Worm (Caenorhabditis elegans) whole organism, mixed stage, embryonic: Measurements from ENCODE around the gene fbxc-34.
A peak's percentile ranks its signal among the peaks of the same experiment; 100 is the strongest.

Source experiments
- bed-3 ChIP-seq: fragments of 200-800 bp; sonication (Bioruptor generic); optimal IDR thresholded peaks from 3 replicates; lab custom pipeline; 2018; ENCODE audit warnings: mild to moderate bottlenecking, missing genetic modification characterization, moderate library complexity, missing compliant biosample characterization
- blmp-1 ChIP-seq: fragments of 150-350 bp; optimal IDR thresholded peaks from 2 replicates; lab custom pipeline; 2014; ENCODE audit warnings: missing biosample characterization, missing genetic modification characterization
- ceh-39 ChIP-seq: fragments of 150-350 bp; optimal IDR thresholded peaks from 2 replicates; lab custom pipeline; 2014; ENCODE audit warnings: missing biosample characterization, missing genetic modification characterization
- ceh-43 ChIP-seq: fragments of 200-800 bp; sonication (Bioruptor generic); optimal IDR thresholded peaks from 2 replicates; lab custom pipeline; 2018; ENCODE audit warnings: mild to moderate bottlenecking, missing genetic modification characterization, moderate library complexity, missing compliant biosample characterization
- ceh-83 ChIP-seq: fragments of 200-800 bp; sonication (Bioruptor generic); optimal IDR thresholded peaks from 2 replicates; lab custom pipeline; 2018; ENCODE audit warnings: mild to moderate bottlenecking, missing genetic modification characterization, missing compliant biosample characterization
- ces-1 ChIP-seq: fragments of 150-350 bp; optimal IDR thresholded peaks from 2 replicates; lab custom pipeline; 2014; ENCODE audit warnings: missing biosample characterization, missing genetic modification reagents, missing genetic modification characterization
- drap-1 ChIP-seq: fragments of 200-800 bp; sonication (Bioruptor generic); optimal IDR thresholded peaks from 3 replicates; lab custom pipeline; 2018; ENCODE audit warnings: mild to moderate bottlenecking, missing genetic modification characterization, missing compliant biosample characterization
- elt-1 ChIP-seq: sonication (generic microtip); optimal IDR thresholded peaks from 2 replicates; lab custom pipeline; 2017; ENCODE audit warnings: missing genetic modification characterization, mild to moderate bottlenecking, missing compliant biosample characterization, antibody characterized with exemption, moderate library complexity, borderline replicate concordance; ENCODE audit not compliant: insufficient read depth
- elt-3 ChIP-seq: fragments of 150-350 bp; optimal IDR thresholded peaks from 2 replicates; lab custom pipeline; 2014; ENCODE audit warnings: missing biosample characterization, missing genetic modification characterization
- flh-1 ChIP-seq: fragments of 200-800 bp; sonication (Bioruptor generic); optimal IDR thresholded peaks from 2 replicates; lab custom pipeline; 2018; ENCODE audit warnings: mild to moderate bottlenecking, missing genetic modification characterization, moderate library complexity, missing compliant biosample characterization
- ham-2 ChIP-seq: fragments of 200-800 bp; sonication (Bioruptor generic); optimal IDR thresholded peaks from 2 replicates; lab custom pipeline; 2018; ENCODE audit warnings: mild to moderate bottlenecking, missing genetic modification characterization, missing compliant biosample characterization
- hlh-1 ChIP-seq: fragments of 150-350 bp; optimal IDR thresholded peaks from 2 replicates; lab custom pipeline; 2014; ENCODE audit warnings: missing biosample characterization, missing genetic modification reagents, missing genetic modification characterization
- lin-32 ChIP-seq: fragments of 200-800 bp; sonication (Bioruptor generic); optimal IDR thresholded peaks from 2 replicates; lab custom pipeline; 2018; ENCODE audit warnings: mild to moderate bottlenecking, missing genetic modification characterization, missing compliant biosample characterization
- lsy-2 ChIP-seq: fragments of 150-350 bp; optimal IDR thresholded peaks from 2 replicates; lab custom pipeline; 2014; ENCODE audit warnings: missing biosample characterization, missing genetic modification characterization
- mab-5 ChIP-seq: fragments of 150-350 bp; optimal IDR thresholded peaks from 2 replicates; lab custom pipeline; 2014; ENCODE audit warnings: missing biosample characterization, missing genetic modification characterization
- mep-1 ChIP-seq: fragments of 150-350 bp; optimal IDR thresholded peaks from 2 replicates; lab custom pipeline; 2017; ENCODE audit warnings: missing biosample characterization, missing genetic modification reagents, missing genetic modification characterization, inconsistent platforms
- mls-2 ChIP-seq: sonication (generic microtip); optimal IDR thresholded peaks from 2 replicates; lab custom pipeline; 2016; ENCODE audit warnings: mild to moderate bottlenecking, missing genetic modification characterization, moderate library complexity, missing compliant biosample characterization
- nhr-12 ChIP-seq: fragments of 150-350 bp; optimal IDR thresholded peaks from 2 replicates; lab custom pipeline; 2014; ENCODE audit warnings: missing biosample characterization, missing genetic modification characterization
- nhr-2 ChIP-seq: fragments of 150-350 bp; optimal IDR thresholded peaks from 2 replicates; lab custom pipeline; 2014; ENCODE audit warnings: missing biosample characterization, missing genetic modification characterization
- nhr-237 ChIP-seq: fragments of 150-350 bp; optimal IDR thresholded peaks from 2 replicates; lab custom pipeline; 2014; ENCODE audit warnings: missing biosample characterization, missing genetic modification characterization
- nhr-28 ChIP-seq: fragments of 150-350 bp; optimal IDR thresholded peaks from 2 replicates; lab custom pipeline; 2014; ENCODE audit warnings: missing biosample characterization, missing genetic modification characterization
- nhr-76 ChIP-seq: sonication (generic microtip); optimal IDR thresholded peaks from 2 replicates; lab custom pipeline; 2017; ENCODE audit warnings: missing biosample characterization, missing genetic modification characterization
- pha-4 ChIP-seq: fragments of 150-350 bp; optimal IDR thresholded peaks from 2 replicates; lab custom pipeline; 2018; ENCODE audit warnings: missing biosample characterization, missing genetic modification reagents, missing genetic modification characterization
- sptf-1 ChIP-seq: sonication (generic microtip); optimal IDR thresholded peaks from 2 replicates; lab custom pipeline; 2017; ENCODE audit warnings: mild to moderate bottlenecking, missing genetic modification characterization, moderate library complexity, missing compliant biosample characterization
- tbx-8 ChIP-seq: fragments of 200-800 bp; sonication (Bioruptor generic); optimal IDR thresholded peaks from 2 replicates; lab custom pipeline; 2018; ENCODE audit warnings: mild to moderate bottlenecking, missing genetic modification characterization, moderate library complexity, missing compliant biosample characterization
- unc-120 ChIP-seq: sonication (generic microtip); optimal IDR thresholded peaks from 2 replicates; lab custom pipeline; 2017; ENCODE audit warnings: missing genetic modification characterization, missing compliant biosample characterization; ENCODE audit not compliant: poor library complexity, severe bottlenecking
- unc-39 ChIP-seq: fragments of 150-350 bp; optimal IDR thresholded peaks from 2 replicates; lab custom pipeline; 2014; ENCODE audit warnings: missing biosample characterization, missing genetic modification characterization

Gene fbxc-34

ce11 chrII:909554-909953 is 21.4 kb upstream of the fbxc-34 start, which contains the start of the genes fbxc-24 and fbxc-27:
Gene fbxc-24 (minus strand): TSS chrII:909654.
Gene fbxc-27 (plus strand): TSS chrII:909769.
- TF ChIP-seq bed-3 (GFP tag; lab: Kevin White, UChicago) (no peak), sptf-1 (tag; lab: Kevin White, UChicago) (no peak), hlh-1 (tag; lab: Kevin White, UChicago) (peak; percentile 68), unc-120 (tag; lab: Kevin White, UChicago) (no peak), elt-1 (no peak)

ce11 chrII:911680-912079 is 19.3 kb upstream of the fbxc-34 start, which contains the start of gene fbxc-31:
Gene fbxc-31 (plus strand): TSS chrII:911980.
- no peak for TF ChIP-seq nhr-237 (tag; lab: Kevin White, UChicago)
- no peak for TF ChIP-seq hlh-1 (tag; lab: Kevin White, UChicago)
- no peak for TF ChIP-seq ces-1 (GFP tag; lab: Kevin White, UChicago)
- no peak for TF ChIP-seq unc-39 (tag; lab: Kevin White, UChicago)
- TF ChIP-seq flh-1 (GFP tag; lab: Kevin White, UChicago) = no peak

ce11 chrII:913222-913722 is 17.7 kb upstream of the fbxc-34 start, which contains the start of gene fbxc-33:
Gene fbxc-33 (plus strand): TSS chrII:913672.
- TF ChIP-seq pha-4 (tag; lab: Kevin White, UChicago) (peak; percentile 40), mep-1 (tag; lab: Kevin White, UChicago) (peak; percentile 65), bed-3 (GFP tag; lab: Kevin White, UChicago) (no peak), drap-1 (GFP tag; lab: Kevin White, UChicago) (no peak), lsy-2 (tag; lab: Kevin White, UChicago) (peak; percentile 22)

- TF ChIP-seq ceh-83 (GFP tag; lab: Kevin White, UChicago) (no peak), lsy-2 (tag; lab: Kevin White, UChicago) (no peak), unc-39 (tag; lab: Kevin White, UChicago) (no peak), nhr-76 (tag; lab: Kevin White, UChicago) (no peak), flh-1 (GFP tag; lab: Kevin White, UChicago) (no peak), mep-1 (tag; lab: Kevin White, UChicago) (no peak), lin-32 (GFP tag; lab: Kevin White, UChicago) (no peak), nhr-237 (tag; lab: Kevin White, UChicago) (no peak), hlh-1 (tag; lab: Kevin White, UChicago) (no peak), blmp-1 (tag; lab: Kevin White, UChicago) (no peak), ceh-43 (GFP tag; lab: Kevin White, UChicago) (no peak), nhr-28 (tag; lab: Kevin White, UChicago) (no peak), tbx-8 (GFP tag; lab: Kevin White, UChicago) (no peak)
Observed at ce11 chrII:915206-915605, 15.8 kb upstream of the fbxc-34 start.

DNA sequence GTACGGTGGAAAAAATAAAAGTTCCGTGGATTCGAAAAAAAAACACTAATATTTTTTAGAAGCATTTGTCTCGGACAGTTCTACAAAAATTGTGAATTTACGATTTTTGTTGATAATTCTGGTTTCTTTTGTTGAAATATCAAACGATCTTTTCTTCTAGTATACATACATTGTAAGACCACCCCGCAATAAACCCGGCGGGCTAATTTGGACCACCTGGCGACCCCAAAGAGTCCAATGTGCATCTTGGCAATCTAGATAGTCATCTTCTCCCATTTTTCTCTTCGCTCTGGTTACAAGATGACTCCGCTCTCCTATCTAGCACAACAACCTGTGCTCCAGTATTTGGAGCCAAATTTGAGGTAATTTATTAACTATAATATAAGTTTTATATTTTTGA is 15.2 kb upstream of the fbxc-34 start, which contains the start of gene fbxc-29:
fbxc-29 (plus strand) TSS at position 301 of the 400 bp plus-strand sequence.
- TF ChIP-seq drap-1 (GFP tag; lab: Kevin White, UChicago) = no peak
- no peak for TF ChIP-seq mab-5 (tag; lab: Kevin White, UChicago)
- TF ChIP-seq ham-2 (GFP tag; lab: Kevin White, UChicago) = no peak

- TF ChIP-seq tbx-8 (GFP tag; lab: Kevin White, UChicago) (no peak), nhr-76 (tag; lab: Kevin White, UChicago) (no peak), nhr-12 (tag; lab: Kevin White, UChicago) (no peak), unc-120 (tag; lab: Kevin White, UChicago) (no peak), blmp-1 (tag; lab: Kevin White, UChicago) (no peak), lin-32 (GFP tag; lab: Kevin White, UChicago) (no peak), mls-2 (tag; lab: Kevin White, UChicago) (no peak), ces-1 (GFP tag; lab: Kevin White, UChicago) (no peak), elt-3 (tag; lab: Kevin White, UChicago) (no peak), unc-39 (tag; lab: Kevin White, UChicago) (no peak), pha-4 (tag; lab: Kevin White, UChicago) (no peak), ceh-39 (tag; lab: Kevin White, UChicago) (no peak), ceh-43 (GFP tag; lab: Kevin White, UChicago) (no peak), nhr-2 (tag; lab: Kevin White, UChicago) (no peak)
Observed at ce11 chrII:917324-917723, 13.6 kb upstream of the fbxc-34 start, which contains the start of gene fbxc-30. Gene fbxc-30 (plus strand): TSS chrII:917624.
